Worm (Caenorhabditis elegans): ENCODE results near the gene F54D12.2.

DNA sequence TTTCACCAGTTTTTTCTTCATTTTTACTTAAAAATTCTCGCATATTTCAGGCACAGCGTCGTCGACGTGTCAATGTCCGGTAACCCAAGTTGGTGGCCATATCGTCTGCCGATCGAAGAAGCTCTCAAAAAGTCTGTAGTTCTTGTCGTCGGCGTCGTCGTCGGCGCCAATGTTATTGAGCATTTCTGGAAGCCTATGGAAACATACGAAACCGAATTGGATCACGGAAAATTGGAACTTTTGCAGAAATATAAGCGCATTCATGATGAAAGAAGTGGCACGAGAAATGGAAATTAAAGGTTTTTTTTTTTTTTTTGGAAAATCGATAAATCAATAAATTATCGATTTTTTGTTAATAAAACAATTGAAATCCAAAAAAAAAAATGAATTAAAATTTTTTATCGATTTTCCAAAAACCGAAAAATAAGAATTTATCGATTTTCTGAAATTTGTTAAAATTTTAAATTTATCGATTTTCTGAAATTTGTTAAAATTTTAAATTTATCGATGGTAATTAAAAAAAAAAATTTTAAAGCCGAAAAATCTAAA lies 13.9 kb downstream of the F54D12.2 start, which contains the start of gene alkb-1:
- TF ChIP-seq hmbx-1 (tag; optimal IDR thresholded peaks at IDR 0.05): no peak
- no peak for TF ChIP-seq tbx-37 (GFP tag; conservative IDR thresholded peaks at IDR 0.05)
- no peak for TF ChIP-seq ama-1 (optimal IDR thresholded peaks at IDR 0.05)
- TF ChIP-seq ets-7 (tag; optimal IDR thresholded peaks at IDR 0.05): no peak
